Worm (Caenorhabditis elegans) whole organism, L4 larva: ENCODE results near the gene hipr-1.

Source experiments
- F26F4.8 ChIP-seq: fragments of 200-800 bp; sonication (Bioruptor generic); conservative IDR thresholded peaks from 2 replicates; pipeline ENCODE4 v1.3.6; 2022; ENCODE audit warnings: missing genetic modification characterization, missing compliant biosample characterization
- F44E2.7 ChIP-seq: fragments of 200-800 bp; sonication (Bioruptor generic); IDR thresholded peaks from 2 replicates; pipeline ENCODE4 v2.1.2; 2022; ENCODE audit warnings: missing genetic modification characterization, missing compliant biosample characterization
- F49E8.2 ChIP-seq: sonication (generic microtip); optimal IDR thresholded peaks from 2 replicates; lab custom pipeline; 2016; ENCODE audit warnings: missing compliant biosample characterization, mild to moderate bottlenecking, missing genetic modification characterization, borderline replicate concordance
- T26A8.4 ChIP-seq: fragments of 200-800 bp; sonication (Bioruptor generic); IDR thresholded peaks from 2 replicates; pipeline ENCODE4 v1.3.6; 2022; ENCODE audit warnings: missing genetic modification characterization, missing compliant biosample characterization
- aly-2 ChIP-seq: sonication (generic microtip); optimal IDR thresholded peaks from 2 replicates; lab custom pipeline; 2018; ENCODE audit warnings: missing biosample characterization, missing genetic modification characterization
- arid-1 ChIP-seq: fragments of 200-800 bp; sonication (Bioruptor generic); conservative IDR thresholded peaks from 2 replicates; pipeline ENCODE4 v1.3.6; 2022; ENCODE audit warnings: missing genetic modification reagents, missing genetic modification characterization, missing compliant biosample characterization
- ceh-28 ChIP-seq: fragments of 150-350 bp; optimal IDR thresholded peaks from 2 replicates; lab custom pipeline; 2014; ENCODE audit warnings: missing biosample characterization, missing genetic modification reagents, missing genetic modification characterization
- ceh-32 ChIP-seq: sonication (generic microtip); optimal IDR thresholded peaks from 2 replicates; lab custom pipeline; 2016; ENCODE audit warnings: mild to moderate bottlenecking, missing genetic modification characterization, missing compliant biosample characterization; ENCODE audit not compliant: poor library complexity
- ceh-82 ChIP-seq: sonication (generic microtip); optimal IDR thresholded peaks from 2 replicates; lab custom pipeline; 2017; ENCODE audit warnings: missing biosample characterization, missing genetic modification characterization
- cey-2 ChIP-seq: sonication (generic microtip); optimal IDR thresholded peaks from 3 replicates; lab custom pipeline; 2017; ENCODE audit warnings: missing genetic modification characterization, mild to moderate bottlenecking, missing compliant biosample characterization, antibody characterized with exemption, borderline replicate concordance; ENCODE audit not compliant: insufficient read depth
- daf-12 ChIP-seq: fragments of 150-350 bp; optimal IDR thresholded peaks from 2 replicates; lab custom pipeline; 2014; ENCODE audit warnings: missing biosample characterization, missing genetic modification reagents, missing genetic modification characterization
- dmd-6 ChIP-seq: fragments of 200-800 bp; sonication (Bioruptor generic); IDR thresholded peaks from 2 replicates; pipeline ENCODE4 v1.3.6; 2022; ENCODE audit warnings: missing genetic modification reagents, missing genetic modification characterization, missing compliant biosample characterization
- dmd-8 ChIP-seq: fragments of 200-800 bp; sonication (Bioruptor generic); IDR thresholded peaks from 2 replicates; pipeline ENCODE4 v1.3.6; 2022; ENCODE audit warnings: missing genetic modification characterization, missing compliant biosample characterization
- fos-1 ChIP-seq: fragments of 150-350 bp; optimal IDR thresholded peaks from 2 replicates; lab custom pipeline; 2014; ENCODE audit warnings: missing biosample characterization, missing genetic modification characterization
- gei-8 ChIP-seq: fragments of 200-800 bp; sonication (Bioruptor generic); optimal IDR thresholded peaks from 2 replicates; lab custom pipeline; 2018; ENCODE audit warnings: mild to moderate bottlenecking, missing genetic modification characterization, missing compliant biosample characterization
- hif-1 ChIP-seq, 2 experiments: sonication (generic microtip); optimal IDR thresholded peaks; 2 replicates each; lab custom pipeline; 2016 to 2017; ENCODE audit warnings: missing compliant biosample characterization in 2 of 2, missing genetic modification characterization in 2 of 2, missing genetic modification reagents in 2 of 2, missing genotype in 2 of 2, mild to moderate bottlenecking in 1 of 2
- hlh-11 ChIP-seq: fragments of 200-800 bp; sonication (Bioruptor generic); optimal IDR thresholded peaks from 2 replicates; lab custom pipeline; 2018; ENCODE audit warnings: mild to moderate bottlenecking, missing genetic modification characterization, missing compliant biosample characterization
- hlh-30 ChIP-seq: sonication (generic microtip); optimal IDR thresholded peaks from 2 replicates; lab custom pipeline; 2017; ENCODE audit warnings: antibody characterized with exemption, mild to moderate bottlenecking, missing genetic modification characterization, missing compliant biosample characterization; ENCODE audit not compliant: insufficient read depth
- hmg-1.1 ChIP-seq: fragments of 200-800 bp; sonication (Bioruptor generic); IDR thresholded peaks from 2 replicates; pipeline ENCODE4 v1.3.6; 2022; ENCODE audit warnings: missing genetic modification reagents, missing genetic modification characterization, missing compliant biosample characterization
- jun-1 ChIP-seq: fragments of 150-350 bp; optimal IDR thresholded peaks from 2 replicates; lab custom pipeline; 2014; ENCODE audit warnings: missing biosample characterization, missing genetic modification reagents, missing genetic modification characterization
- lim-7 ChIP-seq: fragments of 200-800 bp; sonication (Bioruptor generic); IDR thresholded peaks from 2 replicates; pipeline ENCODE4 v1.3.6; 2022; ENCODE audit warnings: missing genetic modification characterization, missing compliant biosample characterization
- lin-1 ChIP-seq: fragments of 200-800 bp; sonication (Bioruptor generic); IDR thresholded peaks from 2 replicates; pipeline ENCODE4 v1.3.6; 2022; ENCODE audit warnings: missing genetic modification reagents, missing genetic modification characterization, missing compliant biosample characterization
- lir-3 ChIP-seq: sonication (generic microtip); optimal IDR thresholded peaks from 2 replicates; lab custom pipeline; 2016; ENCODE audit warnings: mild to moderate bottlenecking, missing genetic modification characterization, missing compliant biosample characterization
- lsy-2 ChIP-seq, 2 experiments: fragments of 150-350 bp in 1 of 2; sonication (generic microtip) in 1 of 2; optimal IDR thresholded peaks; 2 replicates each; lab custom pipeline; 2014 to 2017; ENCODE audit warnings: missing biosample characterization in 2 of 2, missing genetic modification characterization in 2 of 2
- madf-5 ChIP-seq, 2 experiments: fragments of 200-800 bp; sonication (Bioruptor generic); IDR thresholded peaks; 2 replicates each; pipeline ENCODE4 v1.3.6; 2022; ENCODE audit warnings: missing compliant biosample characterization in 2 of 2, missing genetic modification characterization in 2 of 2
- mep-1 ChIP-seq: fragments of 150-350 bp; sonication (generic microtip); optimal IDR thresholded peaks from 3 replicates; lab custom pipeline; 2014; ENCODE audit warnings: missing biosample characterization, missing genetic modification characterization
- mes-2 ChIP-seq: sonication (generic microtip); optimal IDR thresholded peaks from 2 replicates; lab custom pipeline; 2016; ENCODE audit warnings: missing genotype, mild to moderate bottlenecking, missing genetic modification characterization, missing compliant biosample characterization; ENCODE audit not compliant: poor library complexity, severe bottlenecking
- nhr-11 ChIP-seq: fragments of 150-350 bp; optimal IDR thresholded peaks from 2 replicates; lab custom pipeline; 2014; ENCODE audit warnings: missing biosample characterization, missing genetic modification characterization
- nhr-25 ChIP-seq: sonication (generic microtip); optimal IDR thresholded peaks from 2 replicates; lab custom pipeline; 2017; ENCODE audit warnings: missing genetic modification characterization, mild to moderate bottlenecking, missing compliant biosample characterization, antibody characterized with exemption, moderate library complexity, borderline replicate concordance; ENCODE audit not compliant: insufficient read depth
- nhr-28 ChIP-seq: fragments of 150-350 bp; optimal IDR thresholded peaks from 2 replicates; lab custom pipeline; 2014; ENCODE audit warnings: missing biosample characterization, missing genetic modification characterization
- nhr-41 ChIP-seq: fragments of 200-800 bp; sonication (Bioruptor generic); IDR thresholded peaks from 2 replicates; pipeline ENCODE4 v1.3.6; 2022; ENCODE audit warnings: missing genetic modification reagents, missing genetic modification characterization, missing compliant biosample characterization
- nhr-48 ChIP-seq: sonication (generic microtip); optimal IDR thresholded peaks from 2 replicates; lab custom pipeline; 2016; ENCODE audit warnings: mild to moderate bottlenecking, missing genetic modification characterization, missing compliant biosample characterization
- nhr-6 ChIP-seq: fragments of 150-350 bp; optimal IDR thresholded peaks from 2 replicates; lab custom pipeline; 2014; ENCODE audit warnings: missing biosample characterization, missing genetic modification characterization
- pha-4 ChIP-seq, 2 experiments: fragments of 150-350 bp in 1 of 2; fragments of 200-800 bp in 1 of 2; sonication (Bioruptor generic) in 1 of 2; IDR thresholded peaks in 1 of 2; optimal IDR thresholded peaks in 1 of 2; 2 replicates each; pipeline versions ENCODE4 v1.3.6 to Lab custom; 2014 to 2022; ENCODE audit warnings: missing genetic modification characterization in 2 of 2, missing genetic modification reagents in 2 of 2, missing biosample characterization in 1 of 2, missing compliant biosample characterization in 1 of 2
- pqm-1 ChIP-seq: sonication (generic microtip); optimal IDR thresholded peaks from 2 replicates; lab custom pipeline; 2017; ENCODE audit warnings: missing biosample characterization, missing genetic modification characterization
- sdz-12 ChIP-seq: fragments of 200-800 bp; sonication (Bioruptor generic); optimal IDR thresholded peaks from 2 replicates; lab custom pipeline; 2018; ENCODE audit warnings: mild to moderate bottlenecking, missing genetic modification characterization, missing compliant biosample characterization
- set-16 ChIP-seq: fragments of 200-800 bp; sonication (Bioruptor generic); IDR thresholded peaks from 2 replicates; pipeline ENCODE4 v1.3.6; 2022; ENCODE audit warnings: missing genetic modification reagents, missing genetic modification characterization, missing compliant biosample characterization
- snpc-4 ChIP-seq: fragments of 150-350 bp; optimal IDR thresholded peaks from 2 replicates; lab custom pipeline; 2014; ENCODE audit warnings: missing biosample characterization, missing genetic modification characterization
- spr-3 ChIP-seq: fragments of 200-800 bp; sonication (Bioruptor generic); optimal IDR thresholded peaks from 2 replicates; lab custom pipeline; 2018; ENCODE audit warnings: mild to moderate bottlenecking, missing genetic modification characterization, missing compliant biosample characterization
- tag-97 ChIP-seq: fragments of 200-800 bp; sonication (Bioruptor generic); IDR thresholded peaks from 2 replicates; pipeline ENCODE4 v1.3.6; 2022; ENCODE audit warnings: missing genetic modification characterization, missing compliant biosample characterization
- tra-1 ChIP-seq: fragments of 200-800 bp; sonication (Bioruptor generic); IDR thresholded peaks from 2 replicates; pipeline ENCODE4 v1.3.6; 2022; ENCODE audit warnings: missing genetic modification reagents, missing genetic modification characterization, missing compliant biosample characterization
- unc-39 ChIP-seq: sonication (generic microtip); optimal IDR thresholded peaks from 2 replicates; lab custom pipeline; 2017; ENCODE audit warnings: missing biosample characterization, missing genetic modification characterization
- unc-62 ChIP-seq, 3 experiments: fragments of 150-350 bp in 1 of 3; sonication (generic microtip); optimal IDR thresholded peaks in 2 of 3; peaks in 1 of 3; 1 replicate in 1 of 3; 2 replicates in 2 of 3; lab custom pipeline; 2014 to 2017; ENCODE audit warnings: missing biosample characterization in 3 of 3, missing genetic modification characterization in 3 of 3, missing genetic modification reagents in 3 of 3, missing genotype in 1 of 3
- vab-7 ChIP-seq: fragments of 200-800 bp; sonication (Bioruptor generic); IDR thresholded peaks from 2 replicates; pipeline ENCODE4 v1.3.6; 2022; ENCODE audit warnings: missing genetic modification reagents, missing genetic modification characterization, missing compliant biosample characterization
- zip-11 ChIP-seq: fragments of 200-800 bp; sonication (Bioruptor generic); IDR thresholded peaks from 2 replicates; pipeline ENCODE4 v1.3.6; 2022; ENCODE audit warnings: missing genetic modification characterization, missing compliant biosample characterization
- ztf-7 ChIP-seq: fragments of 150-350 bp; optimal IDR thresholded peaks from 2 replicates; lab custom pipeline; 2014; ENCODE audit warnings: missing biosample characterization, missing genetic modification characterization

The hipr-1 gene

DNA sequence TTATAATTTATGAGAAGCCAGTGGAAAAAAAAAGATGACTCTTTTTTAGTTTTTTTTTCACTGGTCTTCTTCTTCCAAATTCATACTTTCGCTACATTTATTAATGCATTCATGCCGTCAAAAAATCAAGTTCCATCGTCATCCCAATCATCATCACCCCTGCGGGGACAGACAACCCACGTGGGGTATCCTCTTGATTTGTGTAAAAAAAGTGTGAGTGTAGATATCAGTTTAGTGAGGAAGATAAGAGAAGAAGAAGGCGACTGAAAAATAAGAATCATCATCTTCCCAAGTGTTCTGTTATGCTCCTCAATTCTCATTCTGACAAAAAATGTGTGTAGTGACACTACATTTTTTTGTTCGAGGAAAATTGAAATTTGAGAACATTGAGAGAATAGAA lies 12.0 kb downstream of the hipr-1 start (continued):
- TF ChIP-seq nhr-25 (tag; lab: Kevin White, UChicago) (no peak), jun-1 (no peak), nhr-6 (tag; lab: Kevin White, UChicago) (no peak), mes-2 (tag; lab: Kevin White, UChicago) (peak; percentile 19), snpc-4 (no peak), hlh-30 (tag; lab: Kevin White, UChicago) (peak; percentile 82), madf-5 (GFP tag; IDR thresholded peaks at IDR 0.05; lab: Robert Waterston, UW) (no peak), nhr-41 (GFP tag; lab: Robert Waterston, UW) (no peak), ceh-28 (tag; lab: Kevin White, UChicago) (no peak), hlh-11 (tag; lab: Kevin White, UChicago) (peak; percentile 62), F49E8.2 (tag; lab: Kevin White, UChicago) (no peak), unc-62 (GFP tag; optimal IDR thresholded peaks at IDR 0.05 in 1 of 2; lab: Kevin White, UChicago) (peak in 1 of 2 experiments; percentile 94), unc-62 (tag; optimal IDR thresholded peaks at IDR 0.05; lab: Kevin White, UChicago) (no peak), fos-1 (tag; lab: Kevin White, UChicago) (no peak), nhr-11 (tag; lab: Kevin White, UChicago) (peak; percentile 6), F26F4.8 (GFP tag; lab: Robert Waterston, UW) (no peak), ceh-82 (tag; lab: Kevin White, UChicago) (no peak), unc-39 (no peak), F44E2.7 (GFP tag; lab: Robert Waterston, UW) (no peak), tra-1 (GFP tag; lab: Robert Waterston, UW) (peak; percentile 32; the same call in 1 of the 2 replicates), pha-4 (GFP tag; IDR thresholded peaks at IDR 0.05; lab: Robert Waterston, UW) (no peak), pha-4 (tag; optimal IDR thresholded peaks at IDR 0.05; lab: Kevin White, UChicago) (no peak), cey-2 (tag; lab: Kevin White, UChicago) (peak; percentile 37), spr-3 (GFP tag; lab: Kevin White, UChicago) (no peak), tag-97 (no peak), dmd-8 (no peak), daf-12 (tag; lab: Kevin White, UChicago) (no peak), lin-1 (GFP tag; lab: Robert Waterston, UW) (no peak)
- TF ChIP-seq, all 104 proteins: peak for 14

DNA sequence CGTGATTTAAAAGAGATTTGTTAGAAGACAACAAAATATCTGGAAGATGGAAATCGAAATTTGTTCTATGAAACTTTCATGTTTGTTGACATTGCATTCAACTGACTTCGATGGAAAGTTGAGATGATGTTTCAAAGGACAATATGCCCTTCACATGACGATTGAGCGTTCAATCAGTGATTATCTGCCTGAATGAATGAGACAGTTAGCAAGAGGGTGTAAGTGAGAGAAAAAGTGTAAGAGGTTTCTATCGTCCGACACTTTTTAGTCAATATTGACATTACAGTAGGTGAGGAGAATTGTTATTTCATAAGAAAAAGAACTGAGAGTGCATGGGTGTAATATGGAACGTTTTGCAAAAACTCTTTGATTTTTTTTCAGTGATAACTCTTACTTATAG lies 13.2 kb downstream of the hipr-1 start:
- TF ChIP-seq lir-3: no peak
- TF ChIP-seq T26A8.4 (GFP tag; lab: Robert Waterston, UW): no peak
- TF ChIP-seq hif-1 (tag; optimal IDR thresholded peaks at IDR 0.05; lab: Kevin White, UChicago): no peak
- TF ChIP-seq unc-62 (GFP tag; optimal IDR thresholded peaks at IDR 0.05 in 1 of 2; lab: Kevin White, UChicago): peak in 1 of 2 experiments; percentile 97
- TF ChIP-seq unc-62 (tag; optimal IDR thresholded peaks at IDR 0.05; lab: Kevin White, UChicago): no peak
- peak; percentile 32 for TF ChIP-seq pqm-1
- no peak for TF ChIP-seq nhr-48 (tag; lab: Kevin White, UChicago)
- no peak for TF ChIP-seq vab-7 (GFP tag; lab: Robert Waterston, UW)
- TF ChIP-seq zip-11 (GFP tag; lab: Robert Waterston, UW): no peak
- no peak for TF ChIP-seq pha-4 (GFP tag; IDR thresholded peaks at IDR 0.05; lab: Robert Waterston, UW)
- TF ChIP-seq pha-4 (tag; optimal IDR thresholded peaks at IDR 0.05; lab: Kevin White, UChicago): peak; percentile 99
- TF ChIP-seq hlh-11 (tag; lab: Kevin White, UChicago): peak; percentile 41
- TF ChIP-seq nhr-28 (tag; lab: Kevin White, UChicago): peak; percentile 60
- peak; percentile 82 for TF ChIP-seq hlh-30 (tag; lab: Kevin White, UChicago)
- TF ChIP-seq tag-97: no peak
- TF ChIP-seq mep-1: peak; percentile 17
- TF ChIP-seq lsy-2 (tag; optimal IDR thresholded peaks at IDR 0.05; lab: Kevin White, UChicago): peak in 1 of 2 experiments; percentile 44
- TF ChIP-seq gei-8: peak; percentile 5
- TF ChIP-seq mes-2 (tag; lab: Kevin White, UChicago): peak; percentile 32
- peak; percentile 40 for TF ChIP-seq nhr-25 (tag; lab: Kevin White, UChicago)
- peak; percentile 30; the same call in 1 of the 2 replicates for TF ChIP-seq dmd-6 (GFP tag; lab: Robert Waterston, UW)
- peak; percentile 73 for TF ChIP-seq nhr-6 (tag; lab: Kevin White, UChicago)
- no peak for TF ChIP-seq lim-7
- no peak for TF ChIP-seq ztf-7 (tag; lab: Kevin White, UChicago)
- no peak for TF ChIP-seq arid-1 (GFP tag; lab: Robert Waterston, UW)
- TF ChIP-seq sdz-12: no peak
- TF ChIP-seq ceh-32 (tag; lab: Kevin White, UChicago): no peak
- no peak for TF ChIP-seq madf-5 (GFP tag; IDR thresholded peaks at IDR 0.05; lab: Robert Waterston, UW)
- no peak for TF ChIP-seq set-16 (GFP tag; lab: Robert Waterston, UW)
- TF ChIP-seq hmg-1.1 (GFP tag; lab: Robert Waterston, UW): 0 out of 2 replicates have a peak, but pooled peaks have one; percentile 25
- no peak for TF ChIP-seq unc-39
- TF ChIP-seq aly-2 (tag; lab: Kevin White, UChicago): no peak
